Worm (Caenorhabditis elegans) whole organism, L2 larva: ENCODE data around the gene F52F10.2.

Source experiments
- F13H6.1 ChIP-seq: sonication (generic microtip); optimal IDR thresholded peaks from 2 replicates; lab custom pipeline; 2016; ENCODE audit warnings: missing genetic modification characterization, missing compliant biosample characterization
- ZK546.5 ChIP-seq: sonication (generic microtip); optimal IDR thresholded peaks from 2 replicates; lab custom pipeline; 2017; ENCODE audit warnings: missing biosample characterization, missing genetic modification characterization
- alr-1 ChIP-seq: fragments of 150-350 bp; optimal IDR thresholded peaks from 2 replicates; lab custom pipeline; 2014; ENCODE audit warnings: missing biosample characterization, missing genetic modification characterization
- aly-2 ChIP-seq: fragments of 150-350 bp; optimal IDR thresholded peaks from 2 replicates; lab custom pipeline; 2014; ENCODE audit warnings: missing biosample characterization, missing genetic modification characterization
- ama-1 ChIP-seq: fragments of 150-350 bp; optimal IDR thresholded peaks from 2 replicates; lab custom pipeline; 2018; ENCODE audit warnings: inconsistent platforms
- blmp-1 ChIP-seq: sonication (generic microtip); optimal IDR thresholded peaks from 2 replicates; lab custom pipeline; 2017; ENCODE audit warnings: missing genetic modification characterization, mild to moderate bottlenecking, missing compliant biosample characterization, antibody characterized with exemption, moderate library complexity; ENCODE audit not compliant: insufficient read depth
- ceh-82 ChIP-seq: fragments of 150-350 bp; optimal IDR thresholded peaks from 2 replicates; lab custom pipeline; 2014; ENCODE audit warnings: missing biosample characterization, missing genetic modification characterization
- crh-2 ChIP-seq: sonication (generic microtip); optimal IDR thresholded peaks from 2 replicates; lab custom pipeline; 2017; ENCODE audit warnings: missing biosample characterization, missing genetic modification characterization
- dmd-4 ChIP-seq: sonication (generic microtip); optimal IDR thresholded peaks from 2 replicates; lab custom pipeline; 2017; ENCODE audit warnings: missing biosample characterization, missing genetic modification characterization
- egl-27 ChIP-seq: sonication (generic microtip); optimal IDR thresholded peaks from 3 replicates; lab custom pipeline; 2017; ENCODE audit warnings: missing biosample characterization, missing genetic modification reagents, missing genetic modification characterization
- elt-1 ChIP-seq: fragments of 150-350 bp; optimal IDR thresholded peaks from 2 replicates; lab custom pipeline; 2014; ENCODE audit warnings: missing biosample characterization, missing genetic modification characterization
- elt-3 ChIP-seq: sonication (generic microtip); optimal IDR thresholded peaks from 2 replicates; lab custom pipeline; 2017; ENCODE audit warnings: missing biosample characterization, missing genetic modification characterization
- fos-1 ChIP-seq: fragments of 150-350 bp; optimal IDR thresholded peaks from 2 replicates; lab custom pipeline; 2014; ENCODE audit warnings: missing biosample characterization, missing genetic modification characterization
- gmeb-1 ChIP-seq: fragments of 150-350 bp; optimal IDR thresholded peaks from 2 replicates; lab custom pipeline; 2014; ENCODE audit warnings: missing biosample characterization, missing genetic modification characterization
- lin-11 ChIP-seq: fragments of 150-350 bp; sonication (generic microtip); optimal IDR thresholded peaks from 2 replicates; lab custom pipeline; 2014; ENCODE audit warnings: missing biosample characterization, missing genetic modification characterization, inconsistent platforms, mixed read lengths
- lin-13 ChIP-seq: fragments of 150-350 bp; optimal IDR thresholded peaks from 2 replicates; lab custom pipeline; 2014; ENCODE audit warnings: missing biosample characterization, missing genetic modification reagents, missing genetic modification characterization
- lin-39 ChIP-seq: fragments of 150-350 bp; optimal IDR thresholded peaks from 2 replicates; lab custom pipeline; 2014; ENCODE audit warnings: missing biosample characterization, missing genetic modification reagents, missing genetic modification characterization
- lsy-2 ChIP-seq, 2 experiments: fragments of 150-350 bp in 1 of 2; sonication (generic microtip) in 1 of 2; optimal IDR thresholded peaks; 2 replicates each; lab custom pipeline; 2014 to 2017; ENCODE audit warnings: missing biosample characterization in 2 of 2, missing genetic modification characterization in 2 of 2
- mab-5 ChIP-seq: fragments of 150-350 bp; optimal IDR thresholded peaks from 2 replicates; lab custom pipeline; 2014; ENCODE audit warnings: missing biosample characterization, missing genetic modification characterization
- mbf-1 ChIP-seq: sonication (generic microtip); optimal IDR thresholded peaks from 2 replicates; lab custom pipeline; 2017; ENCODE audit warnings: missing biosample characterization, missing genetic modification characterization
- nhr-10 ChIP-seq: sonication (generic microtip); optimal IDR thresholded peaks from 2 replicates; lab custom pipeline; 2017; ENCODE audit warnings: missing biosample characterization, missing genetic modification characterization
- nhr-11 ChIP-seq: fragments of 150-350 bp; optimal IDR thresholded peaks from 2 replicates; lab custom pipeline; 2014; ENCODE audit warnings: missing biosample characterization, missing genetic modification characterization
- nhr-12 ChIP-seq: fragments of 150-350 bp; optimal IDR thresholded peaks from 2 replicates; lab custom pipeline; 2014; ENCODE audit warnings: missing biosample characterization, missing genetic modification characterization
- nhr-129 ChIP-seq: fragments of 150-350 bp; optimal IDR thresholded peaks from 2 replicates; lab custom pipeline; 2014; ENCODE audit warnings: missing biosample characterization, missing genetic modification characterization
- nhr-21 ChIP-seq: fragments of 150-350 bp; optimal IDR thresholded peaks from 2 replicates; lab custom pipeline; 2014; ENCODE audit warnings: missing biosample characterization, missing genetic modification characterization
- nhr-237 ChIP-seq: fragments of 150-350 bp; optimal IDR thresholded peaks from 2 replicates; lab custom pipeline; 2014; ENCODE audit warnings: missing biosample characterization, missing genetic modification characterization
- nhr-25 ChIP-seq: fragments of 150-350 bp; sonication (generic microtip); optimal IDR thresholded peaks from 3 replicates; lab custom pipeline; 2014; ENCODE audit warnings: missing biosample characterization, missing genetic modification characterization
- peb-1 ChIP-seq: fragments of 150-350 bp; optimal IDR thresholded peaks from 2 replicates; lab custom pipeline; 2014; ENCODE audit warnings: missing biosample characterization, missing genetic modification characterization
- sem-4 ChIP-seq: fragments of 150-350 bp; optimal IDR thresholded peaks from 2 replicates; lab custom pipeline; 2014; ENCODE audit warnings: missing biosample characterization, missing genetic modification reagents, missing genetic modification characterization
- skn-1 ChIP-seq: sonication (generic microtip); optimal IDR thresholded peaks from 2 replicates; lab custom pipeline; 2017; ENCODE audit warnings: missing biosample characterization, missing genetic modification characterization
- sma-3 ChIP-seq: sonication (generic microtip); optimal IDR thresholded peaks from 2 replicates; lab custom pipeline; 2016; ENCODE audit warnings: missing genetic modification reagents, missing genetic modification characterization, missing compliant biosample characterization
- sma-9 ChIP-seq, 2 experiments: fragments of 150-350 bp in 1 of 2; sonication (generic microtip) in 1 of 2; optimal IDR thresholded peaks; 2 replicates each; lab custom pipeline; 2014 to 2016; ENCODE audit warnings: missing genetic modification characterization in 2 of 2, mild to moderate bottlenecking in 1 of 2, missing biosample characterization in 1 of 2, missing compliant biosample characterization in 1 of 2, missing genetic modification reagents in 1 of 2, moderate library complexity in 1 of 2
- snpc-4 ChIP-seq: fragments of 150-350 bp; optimal IDR thresholded peaks from 2 replicates; lab custom pipeline; 2014; ENCODE audit warnings: missing biosample characterization, missing genetic modification characterization
- unc-39 ChIP-seq: fragments of 150-350 bp; optimal IDR thresholded peaks from 2 replicates; lab custom pipeline; 2014; ENCODE audit warnings: missing biosample characterization, missing genetic modification characterization
- unc-55 ChIP-seq: fragments of 150-350 bp; sonication (generic microtip); optimal IDR thresholded peaks from 3 replicates; lab custom pipeline; 2014; ENCODE audit warnings: missing biosample characterization, missing genetic modification reagents, missing genetic modification characterization
- zag-1 ChIP-seq: fragments of 150-350 bp; optimal IDR thresholded peaks from 2 replicates; lab custom pipeline; 2014; ENCODE audit warnings: missing biosample characterization, missing genetic modification characterization
- ztf-1 ChIP-seq: fragments of 200-800 bp; sonication (Bioruptor generic); conservative IDR thresholded peaks from 2 replicates; pipeline ENCODE4 v1.3.6; 2022; ENCODE audit warnings: missing genetic modification characterization, missing compliant biosample characterization
- ztf-11 ChIP-seq: sonication (generic microtip); optimal IDR thresholded peaks from 2 replicates; lab custom pipeline; 2017; ENCODE audit warnings: missing biosample characterization, missing genetic modification characterization
- ztf-4 ChIP-seq: fragments of 150-350 bp; optimal IDR thresholded peaks from 2 replicates; lab custom pipeline; 2014; ENCODE audit warnings: missing biosample characterization, missing genetic modification characterization

F52F10.2 gene

ce11 chrV:1527985-1528384, 20.0 kb upstream of the F52F10.2 start, which contains the start of gene str-236:
Gene str-236, minus strand, starts transcription at chrV:1528085.
- TF ChIP-seq nhr-11 (tag; lab: Kevin White, UChicago) (no peak), unc-55 (no peak), fos-1 (tag; lab: Kevin White, UChicago) (no peak), F13H6.1 (tag; lab: Kevin White, UChicago) (no peak), elt-1 (tag; lab: Kevin White, UChicago) (no peak), ama-1 (lab: Kevin White, UChicago) (no peak), lsy-2 (tag; optimal IDR thresholded peaks at IDR 0.05; lab: Kevin White, UChicago) (no peak), peb-1 (no peak), nhr-237 (tag; lab: Kevin White, UChicago) (no peak), ceh-82 (tag; lab: Kevin White, UChicago) (no peak), nhr-25 (tag; lab: Kevin White, UChicago) (no peak), ztf-11 (no peak), nhr-129 (tag; lab: Kevin White, UChicago) (no peak), ztf-4 (tag; lab: Kevin White, UChicago) (no peak), elt-3 (tag; lab: Kevin White, UChicago) (no peak), lin-13 (GFP tag; lab: Kevin White, UChicago) (no peak), sem-4 (tag; lab: Kevin White, UChicago) (no peak), mab-5 (no peak)

- no peak for TF ChIP-seq sem-4 (tag; lab: Kevin White, UChicago)
- TF ChIP-seq nhr-21 (tag; lab: Kevin White, UChicago): no peak
- TF ChIP-seq aly-2 (tag; lab: Kevin White, UChicago): no peak
- no peak for TF ChIP-seq skn-1 (tag; lab: Kevin White, UChicago)
- TF ChIP-seq dmd-4: no peak
- no peak for TF ChIP-seq lin-39 (tag; lab: Kevin White, UChicago)
- no peak for TF ChIP-seq lin-13 (GFP tag; lab: Kevin White, UChicago)
- TF ChIP-seq ztf-1: no peak
- TF ChIP-seq ztf-11: no peak
- TF ChIP-seq lin-11: no peak
- no peak for TF ChIP-seq F13H6.1 (tag; lab: Kevin White, UChicago)
- TF ChIP-seq ceh-82 (tag; lab: Kevin White, UChicago): no peak
- TF ChIP-seq crh-2 (tag; lab: Kevin White, UChicago): no peak
- no peak for TF ChIP-seq sma-3 (GFP tag; lab: Kevin White, UChicago)
- TF ChIP-seq, all 48 proteins: peak for 0
Measured at ce11 chrV:1531159-1531558, 16.8 kb upstream of the F52F10.2 start, which contains the start of gene K02H11.4. Gene K02H11.4, minus strand, starts transcription at chrV:1531259.

- TF ChIP-seq elt-1 (tag; lab: Kevin White, UChicago) (no peak), mbf-1 (tag; lab: Kevin White, UChicago) (no peak), nhr-12 (tag; lab: Kevin White, UChicago) (no peak), sma-3 (GFP tag; lab: Kevin White, UChicago) (no peak), blmp-1 (no peak), gmeb-1 (tag; lab: Kevin White, UChicago) (no peak), lin-39 (tag; lab: Kevin White, UChicago) (no peak), ZK546.5 (tag; lab: Kevin White, UChicago) (no peak), nhr-10 (tag; lab: Kevin White, UChicago) (no peak), unc-39 (tag; lab: Kevin White, UChicago) (no peak), egl-27 (no peak), dmd-4 (no peak), lin-11 (no peak), alr-1 (no peak)
Measured at ce11 chrV:1532455-1532854, 15.5 kb upstream of the F52F10.2 start.

ce11 chrV:1534315-1534714, 13.6 kb upstream of the F52F10.2 start, which contains the start of gene trx-5:
Gene trx-5, minus strand, starts transcription at chrV:1534415.
- no peak for TF ChIP-seq nhr-21 (tag; lab: Kevin White, UChicago)
- no peak for TF ChIP-seq ama-1 (lab: Kevin White, UChicago)
- no peak for TF ChIP-seq sma-9 (GFP tag; optimal IDR thresholded peaks at IDR 0.05; lab: Kevin White, UChicago)
- no peak for TF ChIP-seq sma-9 (tag; optimal IDR thresholded peaks at IDR 0.05; lab: Kevin White, UChicago)
- no peak for TF ChIP-seq dmd-4
- no peak for TF ChIP-seq zag-1 (tag; lab: Kevin White, UChicago)
- no peak for TF ChIP-seq unc-55
- no peak for TF ChIP-seq snpc-4
